Worm (Caenorhabditis elegans) whole organism, young adult: Measurements from ENCODE around the gene ifas-3.

Experiments used
- B0336.3 ChIP-seq: fragments of 200-800 bp; sonication (Bioruptor generic); IDR thresholded peaks from 2 replicates; pipeline ENCODE4 v1.3.6; 2022; ENCODE audit warnings: missing genetic modification characterization, missing compliant biosample characterization
- D2030.7 ChIP-seq: fragments of 200-800 bp; sonication (Bioruptor generic); IDR thresholded peaks from 2 replicates; pipeline ENCODE4 v1.3.6; 2022; ENCODE audit warnings: missing genetic modification reagents, missing genetic modification characterization, missing compliant biosample characterization
- F10E7.11 ChIP-seq: sonication (generic microtip); optimal IDR thresholded peaks from 2 replicates; lab custom pipeline; 2017; ENCODE audit warnings: mild to moderate bottlenecking, missing genetic modification characterization, moderate library complexity, missing compliant biosample characterization
- F52B5.7 ChIP-seq: sonication (generic microtip); optimal IDR thresholded peaks from 2 replicates; lab custom pipeline; 2016; ENCODE audit warnings: mild to moderate bottlenecking, missing genetic modification characterization, missing compliant biosample characterization
- F57A8.1 ChIP-seq: fragments of 200-800 bp; sonication (Bioruptor generic); optimal IDR thresholded peaks from 2 replicates; lab custom pipeline; 2018; ENCODE audit warnings: mild to moderate bottlenecking, missing genetic modification characterization, moderate library complexity, missing compliant biosample characterization
- Y53F4B.3 ChIP-seq: fragments of 200-800 bp; sonication (Bioruptor generic); IDR thresholded peaks from 2 replicates; pipeline ENCODE4 v1.3.6; 2022; ENCODE audit warnings: missing genetic modification reagents, missing genetic modification characterization, missing compliant biosample characterization
- Y56A3A.18 ChIP-seq: fragments of 200-800 bp; sonication (Bioruptor generic); IDR thresholded peaks from 2 replicates; pipeline ENCODE4 v1.3.6; 2022; ENCODE audit warnings: missing genetic modification reagents, missing genetic modification characterization, missing compliant biosample characterization
- Y67H2A.10 ChIP-seq: fragments of 200-800 bp; sonication (Bioruptor generic); conservative IDR thresholded peaks from 2 replicates; pipeline ENCODE4 v1.3.6; 2022; ENCODE audit warnings: missing genetic modification reagents, missing genetic modification characterization, missing compliant biosample characterization
- akir-1 ChIP-seq: fragments of 200-800 bp; sonication (Bioruptor generic); optimal IDR thresholded peaks from 2 replicates; lab custom pipeline; 2018; ENCODE audit warnings: mild to moderate bottlenecking, missing genetic modification characterization, moderate library complexity, missing compliant biosample characterization
- ama-1 ChIP-seq, 3 experiments: fragments of 150-350 bp in 1 of 3; sonication (generic microtip) in 2 of 3; optimal IDR thresholded peaks; 2 replicates each; lab custom pipeline; 2014 to 2018; ENCODE audit warnings: missing biosample characterization in 2 of 3, missing genetic modification characterization in 2 of 3, missing genetic modification reagents in 2 of 3
- aptf-3 ChIP-seq: fragments of 200-800 bp; sonication (Bioruptor generic); IDR thresholded peaks from 2 replicates; pipeline ENCODE4 v1.3.6; 2022; ENCODE audit warnings: missing genetic modification characterization, missing compliant biosample characterization
- bed-1 ChIP-seq: fragments of 200-800 bp; sonication (Bioruptor generic); IDR thresholded peaks from 2 replicates; pipeline ENCODE4 v1.3.6; 2022; ENCODE audit warnings: missing genetic modification reagents, missing genetic modification characterization, missing compliant biosample characterization
- cebp-2 ChIP-seq: fragments of 200-800 bp; sonication (Bioruptor generic); IDR thresholded peaks from 2 replicates; pipeline ENCODE4 v1.3.6; 2022; ENCODE audit warnings: missing genetic modification characterization, missing compliant biosample characterization
- ceh-58 ChIP-seq: fragments of 200-800 bp; sonication (Bioruptor generic); IDR thresholded peaks from 2 replicates; pipeline ENCODE4 v1.3.6; 2022; ENCODE audit warnings: missing genetic modification characterization, missing compliant biosample characterization
- ceh-79 ChIP-seq: sonication (generic microtip); optimal IDR thresholded peaks from 2 replicates; lab custom pipeline; 2017; ENCODE audit warnings: mild to moderate bottlenecking, missing genetic modification characterization, missing compliant biosample characterization
- ceh-91 ChIP-seq: fragments of 200-800 bp; sonication (Bioruptor generic); IDR thresholded peaks from 2 replicates; pipeline ENCODE4 v1.3.6; 2022; ENCODE audit warnings: missing genetic modification reagents, missing genetic modification characterization, missing compliant biosample characterization
- die-1 ChIP-seq: sonication (generic microtip); optimal IDR thresholded peaks from 2 replicates; lab custom pipeline; 2016; ENCODE audit warnings: missing genotype, mild to moderate bottlenecking, missing genetic modification characterization, missing compliant biosample characterization
- egl-18 ChIP-seq: fragments of 200-800 bp; sonication (Bioruptor generic); IDR thresholded peaks from 2 replicates; pipeline ENCODE4 v1.3.6; 2022; ENCODE audit warnings: missing genetic modification reagents, missing genetic modification characterization, missing compliant biosample characterization
- egl-44 ChIP-seq: fragments of 200-800 bp; sonication (Bioruptor generic); IDR thresholded peaks from 2 replicates; pipeline ENCODE4 v1.3.6; 2022; ENCODE audit warnings: missing genetic modification reagents, missing genetic modification characterization, missing compliant biosample characterization
- gei-17 ChIP-seq: fragments of 200-800 bp; sonication (Bioruptor generic); optimal IDR thresholded peaks from 2 replicates; lab custom pipeline; 2018; ENCODE audit warnings: mild to moderate bottlenecking, missing genetic modification characterization, missing compliant biosample characterization
- him-1 ChIP-seq: sonication (generic microtip); optimal IDR thresholded peaks from 2 replicates; lab custom pipeline; 2016; ENCODE audit warnings: missing genotype, missing genetic modification reagents, missing genetic modification characterization, missing compliant biosample characterization
- hlh-12 ChIP-seq: sonication (generic microtip); optimal IDR thresholded peaks from 2 replicates; lab custom pipeline; 2016; ENCODE audit warnings: missing genetic modification characterization, missing compliant biosample characterization
- hrde-1 ChIP-seq: sonication (generic microtip); optimal IDR thresholded peaks from 2 replicates; lab custom pipeline; 2016; ENCODE audit warnings: missing genetic modification characterization, mild to moderate bottlenecking, missing compliant biosample characterization, moderate library complexity, missing genotype, missing genetic modification reagents, borderline replicate concordance
- lag-1 ChIP-seq: fragments of 200-800 bp; sonication (Bioruptor generic); IDR thresholded peaks from 2 replicates; pipeline ENCODE4 v1.3.6; 2022; ENCODE audit warnings: missing genetic modification reagents, missing genetic modification characterization, missing compliant biosample characterization
- lin-26 ChIP-seq: fragments of 200-800 bp; sonication (Bioruptor generic); IDR thresholded peaks from 2 replicates; pipeline ENCODE4 v1.3.6; 2022; ENCODE audit warnings: missing genetic modification reagents, missing genetic modification characterization, missing compliant biosample characterization
- lin-40 ChIP-seq: sonication (generic microtip); optimal IDR thresholded peaks from 2 replicates; lab custom pipeline; 2016; ENCODE audit warnings: missing genetic modification characterization, mild to moderate bottlenecking, missing compliant biosample characterization, missing genotype, missing genetic modification reagents
- lsy-27 ChIP-seq: sonication (generic microtip); optimal IDR thresholded peaks from 2 replicates; lab custom pipeline; 2017; ENCODE audit warnings: missing genetic modification characterization, mild to moderate bottlenecking, missing compliant biosample characterization, antibody characterized with exemption, missing genotype, borderline replicate concordance; ENCODE audit not compliant: insufficient read depth
- madf-10 ChIP-seq: sonication (generic microtip); optimal IDR thresholded peaks from 2 replicates; lab custom pipeline; 2016; ENCODE audit warnings: mild to moderate bottlenecking, missing genetic modification characterization, missing compliant biosample characterization
- madf-3 ChIP-seq: fragments of 200-800 bp; sonication (Bioruptor generic); IDR thresholded peaks from 2 replicates; pipeline ENCODE4 v1.3.6; 2022; ENCODE audit warnings: missing genetic modification reagents, missing genetic modification characterization, missing compliant biosample characterization
- madf-8 ChIP-seq: fragments of 200-800 bp; sonication (Bioruptor generic); conservative IDR thresholded peaks from 2 replicates; pipeline ENCODE4 v1.3.6; 2022; ENCODE audit warnings: missing genetic modification reagents, missing genetic modification characterization, missing compliant biosample characterization
- mes-4 ChIP-seq: sonication (generic microtip); optimal IDR thresholded peaks from 2 replicates; lab custom pipeline; 2016; ENCODE audit warnings: missing genotype, missing genetic modification characterization, missing compliant biosample characterization
- nfyb-1 ChIP-seq: fragments of 200-800 bp; sonication (Bioruptor generic); IDR thresholded peaks from 2 replicates; pipeline ENCODE4 v1.3.6; 2022; ENCODE audit warnings: missing genetic modification reagents, missing genetic modification characterization, missing compliant biosample characterization
- pbrm-1 ChIP-seq: fragments of 200-800 bp; sonication (Bioruptor generic); IDR thresholded peaks from 2 replicates; pipeline ENCODE4 v1.3.6; 2022; ENCODE audit warnings: missing genetic modification reagents, missing genetic modification characterization, missing compliant biosample characterization
- repo-1 ChIP-seq: sonication (generic microtip); optimal IDR thresholded peaks from 2 replicates; lab custom pipeline; 2017; ENCODE audit warnings: mild to moderate bottlenecking, missing genetic modification characterization, missing compliant biosample characterization
- rpc-1 ChIP-seq, 2 experiments: fragments of 150-350 bp in 1 of 2; sonication (generic microtip) in 1 of 2; optimal IDR thresholded peaks; 2 replicates each; lab custom pipeline; 2014 to 2018; ENCODE audit warnings: missing biosample characterization in 1 of 2, missing genetic modification characterization in 1 of 2, missing genetic modification reagents in 1 of 2, missing genotype in 1 of 2
- snpc-1.1 ChIP-seq: sonication (generic microtip); optimal IDR thresholded peaks from 2 replicates; lab custom pipeline; 2017; ENCODE audit warnings: missing genetic modification characterization, mild to moderate bottlenecking, missing compliant biosample characterization, antibody characterized with exemption, moderate library complexity, missing genotype, missing genetic modification reagents; ENCODE audit not compliant: insufficient read depth
- snpc-3.4 ChIP-seq: sonication (generic microtip); optimal IDR thresholded peaks from 2 replicates; lab custom pipeline; 2017; ENCODE audit warnings: missing genetic modification characterization, mild to moderate bottlenecking, missing compliant biosample characterization, antibody characterized with exemption, moderate library complexity, missing genotype, missing genetic modification reagents
- snpc-4 ChIP-seq, 5 experiments: fragments of 150-350 bp in 1 of 5; sonication (generic microtip) in 4 of 5; optimal IDR thresholded peaks; 2 replicates each; lab custom pipeline; 2014 to 2018; ENCODE audit warnings: missing genetic modification characterization in 5 of 5, missing biosample characterization in 3 of 5, antibody characterized with exemption in 2 of 5, mild to moderate bottlenecking in 2 of 5, missing compliant biosample characterization in 2 of 5, missing genotype in 2 of 5, moderate library complexity in 2 of 5, missing genetic modification reagents in 1 of 5
- tbx-9 ChIP-seq: sonication (generic microtip); optimal IDR thresholded peaks from 2 replicates; lab custom pipeline; 2016; ENCODE audit warnings: borderline replicate concordance, missing genetic modification characterization, inconsistent platforms, missing compliant biosample characterization
- tlf-1 ChIP-seq: fragments of 200-800 bp; sonication (Bioruptor generic); optimal IDR thresholded peaks from 2 replicates; lab custom pipeline; 2018; ENCODE audit warnings: mild to moderate bottlenecking, missing genetic modification characterization, missing compliant biosample characterization
- unc-62 ChIP-seq: fragments of 150-350 bp; optimal IDR thresholded peaks from 2 replicates; lab custom pipeline; 2014; ENCODE audit warnings: missing biosample characterization, missing genetic modification reagents, missing genetic modification characterization
- xnd-1 ChIP-seq: sonication (generic microtip); optimal IDR thresholded peaks from 2 replicates; lab custom pipeline; 2016; ENCODE audit warnings: missing genotype, missing genetic modification reagents, missing genetic modification characterization, missing compliant biosample characterization
- zfh-2 ChIP-seq: fragments of 200-800 bp; sonication (Bioruptor generic); conservative IDR thresholded peaks from 2 replicates; pipeline ENCODE4 v1.3.6; 2022; ENCODE audit warnings: missing genetic modification reagents, missing genetic modification characterization, missing compliant biosample characterization
- ztf-18 ChIP-seq: sonication (generic microtip); optimal IDR thresholded peaks from 2 replicates; lab custom pipeline; 2016; ENCODE audit warnings: missing genotype, mild to moderate bottlenecking, missing genetic modification characterization, missing compliant biosample characterization
- ztf-26 ChIP-seq: sonication (generic microtip); optimal IDR thresholded peaks from 2 replicates; lab custom pipeline; 2017; ENCODE audit warnings: missing genetic modification characterization, missing compliant biosample characterization

ifas-3 gene

DNA sequence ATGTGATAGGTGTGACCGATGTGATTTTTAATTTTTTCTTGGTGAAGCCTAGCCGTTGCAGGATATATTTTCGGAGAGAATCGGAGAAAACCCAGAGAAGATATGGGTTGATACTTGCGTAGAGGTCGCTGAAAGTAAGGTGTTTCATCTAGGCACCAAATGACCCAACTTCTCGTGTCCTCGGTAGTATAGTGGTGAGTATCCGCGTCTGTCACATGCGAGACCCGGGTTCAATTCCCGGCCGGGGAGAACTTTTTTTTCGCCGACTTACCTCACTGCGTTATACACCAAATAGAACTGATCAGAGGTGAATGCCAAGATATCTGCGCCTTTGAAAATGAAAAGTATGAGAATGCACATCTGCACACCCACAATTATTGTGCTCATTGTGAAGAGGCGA, 18.9 kb downstream of the ifas-3 start (continued):
- TF ChIP-seq bed-1 = no peak

DNA sequence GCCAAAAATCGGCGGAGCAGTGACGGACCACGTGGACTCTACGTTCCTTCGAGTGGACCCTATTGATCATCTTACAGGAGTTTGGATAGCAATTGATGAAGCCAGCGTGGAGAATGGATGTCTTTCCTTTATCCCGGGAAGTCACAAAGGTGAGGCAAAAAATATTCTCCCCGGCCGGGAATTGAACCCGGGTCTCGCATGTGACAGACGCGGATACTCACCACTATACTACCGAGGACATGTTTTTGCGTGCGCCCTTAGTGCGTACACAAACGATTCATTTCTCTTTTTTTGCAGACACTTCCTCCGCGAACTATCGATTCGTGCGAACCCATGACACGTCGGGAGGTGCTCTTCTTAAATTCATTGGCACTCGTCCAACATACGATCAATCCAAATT, 19.5 kb downstream of the ifas-3 start:
- TF ChIP-seq repo-1 (tag; lab: Kevin White, UChicago) = peak; percentile 69
- TF ChIP-seq F57A8.1 (GFP tag; lab: Kevin White, UChicago) = no peak
- TF ChIP-seq him-1 (tag; lab: Kevin White, UChicago) = peak; percentile 46
- TF ChIP-seq gei-17 (GFP tag; lab: Kevin White, UChicago) = no peak
- TF ChIP-seq tbx-9 (tag; lab: Kevin White, UChicago) = no peak
- TF ChIP-seq rpc-1 (optimal IDR thresholded peaks at IDR 0.05; lab: Kevin White, UChicago) = peak; percentile 72
- peak; percentile 71 for TF ChIP-seq rpc-1 (tag; optimal IDR thresholded peaks at IDR 0.05; lab: Kevin White, UChicago)
- TF ChIP-seq hlh-12 (tag; lab: Kevin White, UChicago) = no peak
- TF ChIP-seq pbrm-1 = peak; percentile 9; the same call in 1 of the 2 replicates
- peak; percentile 69 for TF ChIP-seq snpc-3.4 (tag; lab: Kevin White, UChicago)
- no peak for TF ChIP-seq Y67H2A.10 (GFP tag; lab: Robert Waterston, UW)
- no peak for TF ChIP-seq B0336.3
- TF ChIP-seq ceh-58 (GFP tag; lab: Robert Waterston, UW) = no peak
- no peak for TF ChIP-seq lag-1 (GFP tag; lab: Robert Waterston, UW)
- peak; percentile 84; the same call in 1 of the 2 replicates for TF ChIP-seq aptf-3
- no peak for TF ChIP-seq egl-18 (GFP tag; lab: Robert Waterston, UW)
- TF ChIP-seq lsy-27 (tag; lab: Kevin White, UChicago) = peak; percentile 43
- TF ChIP-seq hrde-1 (tag; lab: Kevin White, UChicago) = peak; percentile 2
- TF ChIP-seq zfh-2 (GFP tag; lab: Robert Waterston, UW) = no peak
- peak; percentile 77 for TF ChIP-seq die-1 (tag; lab: Kevin White, UChicago)
- TF ChIP-seq ama-1 (optimal IDR thresholded peaks at IDR 0.05; lab: Kevin White, UChicago) = no peak
- peak in 1 of 2 experiments; percentile 66 for TF ChIP-seq ama-1 (GFP tag; optimal IDR thresholded peaks at IDR 0.05; lab: Kevin White, UChicago)
- peak; percentile 17 for TF ChIP-seq mes-4 (tag; lab: Kevin White, UChicago)
- peak; percentile 89 for TF ChIP-seq Y56A3A.18 (GFP tag; lab: Robert Waterston, UW)
- peak; percentile 25 for TF ChIP-seq F10E7.11
- no peak for TF ChIP-seq akir-1 (GFP tag; lab: Kevin White, UChicago)
- no peak for TF ChIP-seq madf-10 (tag; lab: Kevin White, UChicago)
- peak; percentile 80 for TF ChIP-seq snpc-4 (GFP tag; optimal IDR thresholded peaks at IDR 0.05; lab: Kevin White, UChicago)
- TF ChIP-seq snpc-4 (tag; optimal IDR thresholded peaks at IDR 0.05; lab: Kevin White, UChicago) = peak in 3 of 4 experiments; percentile 94 to 97 (median 95)
- TF ChIP-seq madf-8 = no peak
- peak; percentile 87 for TF ChIP-seq lin-26 (GFP tag; lab: Robert Waterston, UW)
- TF ChIP-seq ztf-18 (tag; lab: Kevin White, UChicago) = peak; percentile 63
- no peak for TF ChIP-seq unc-62 (GFP tag; lab: Kevin White, UChicago)
- TF ChIP-seq ceh-91 (GFP tag; lab: Robert Waterston, UW) = no peak
- TF ChIP-seq ceh-79 (tag; lab: Kevin White, UChicago) = no peak
- TF ChIP-seq egl-44 (GFP tag; lab: Robert Waterston, UW) = peak; percentile 39; the same call in 1 of the 2 replicates
- TF ChIP-seq tlf-1 (GFP tag; lab: Kevin White, UChicago) = peak; percentile 56
- TF ChIP-seq xnd-1 = no peak
- TF ChIP-seq F52B5.7 (tag; lab: Kevin White, UChicago) = no peak
- TF ChIP-seq nfyb-1 (GFP tag; lab: Robert Waterston, UW) = peak; percentile 67
- peak; percentile 74 for TF ChIP-seq D2030.7 (GFP tag; lab: Robert Waterston, UW)
- peak; percentile 61 for TF ChIP-seq snpc-1.1 (tag; lab: Kevin White, UChicago)
- TF ChIP-seq Y53F4B.3 (GFP tag; lab: Robert Waterston, UW) = no peak
- 0 out of 2 replicates have a peak, but pooled peaks have one; percentile 43 for TF ChIP-seq cebp-2 (GFP tag; lab: Robert Waterston, UW)
- peak; percentile 21 for TF ChIP-seq lin-40
- no peak for TF ChIP-seq madf-3 (GFP tag; lab: Robert Waterston, UW)
- TF ChIP-seq ztf-26 (tag; lab: Kevin White, UChicago) = peak; percentile 63
